Worm (Caenorhabditis elegans) whole organism, midembryonic: Measurements from ENCODE around the gene C01G12.5.

Experiments used
- T22C8.4 ChIP-seq: fragments of 200-800 bp; sonication (Bioruptor generic); IDR thresholded peaks from 2 replicates; pipeline ENCODE4 v1.3.6; 2022; ENCODE audit warnings: missing genetic modification characterization, missing compliant biosample characterization
- cog-1 ChIP-seq: sonication (generic microtip); optimal IDR thresholded peaks from 2 replicates; lab custom pipeline; 2016; ENCODE audit warnings: missing genetic modification characterization, missing compliant biosample characterization
- flt-1 ChIP-seq: fragments of 200-800 bp; sonication (Bioruptor generic); IDR thresholded peaks from 2 replicates; pipeline ENCODE4 v1.3.6; 2022; ENCODE audit warnings: missing genetic modification characterization, missing compliant biosample characterization
- klf-2 ChIP-seq: fragments of 200-800 bp; sonication (Bioruptor generic); conservative IDR thresholded peaks from 2 replicates; pipeline ENCODE4 v1.3.6; 2022; ENCODE audit warnings: missing genetic modification reagents, missing genetic modification characterization, missing compliant biosample characterization
- med-1 ChIP-seq: sonication (generic microtip); optimal IDR thresholded peaks from 2 replicates; lab custom pipeline; 2017; ENCODE audit warnings: missing genetic modification characterization, mild to moderate bottlenecking, missing compliant biosample characterization, antibody characterized with exemption, missing genetic modification reagents; ENCODE audit not compliant: insufficient read depth
- ref-1 ChIP-seq: fragments of 200-800 bp; sonication (Bioruptor generic); conservative IDR thresholded peaks from 2 replicates; pipeline ENCODE4 v1.3.6; 2022; ENCODE audit warnings: missing genetic modification reagents, missing genetic modification characterization, missing compliant biosample characterization
- tab-1 ChIP-seq: fragments of 200-800 bp; sonication (Bioruptor generic); IDR thresholded peaks from 2 replicates; pipeline ENCODE4 v1.3.6; 2022; ENCODE audit warnings: missing genetic modification characterization, missing compliant biosample characterization
- ztf-23 ChIP-seq: fragments of 200-800 bp; sonication (Bioruptor generic); IDR thresholded peaks from 2 replicates; pipeline ENCODE4 v1.3.6; 2022; ENCODE audit warnings: missing genetic modification reagents, missing genetic modification characterization, missing compliant biosample characterization
- ztf-29 ChIP-seq: fragments of 200-800 bp; sonication (Bioruptor generic); IDR thresholded peaks from 2 replicates; pipeline ENCODE4 v1.3.6; 2022; ENCODE audit warnings: missing genetic modification reagents, missing genetic modification characterization, missing compliant biosample characterization

C01G12.5 gene

ce11 chrII:14593281-14593680, 6.0 kb upstream of the C01G12.5 start, which contains the start of gene catp-4:
TSS of gene catp-4 (plus strand) at chrII:14593581.
- TF ChIP-seq ztf-23 (GFP tag; lab: Robert Waterston, UW) (no peak), ztf-29 (GFP tag; lab: Robert Waterston, UW) (no peak), flt-1 (no peak)

- TF ChIP-seq med-1 (GFP tag; lab: Kevin White, UChicago) (no peak), ref-1 (GFP tag; lab: Robert Waterston, UW) (no peak)
These were observed 5.3 kb upstream of the C01G12.5 start for ce11 chrII:14592629-14593028.

ce11 chrII:14591699-14592098, 4.4 kb upstream of the C01G12.5 start, which contains the start of gene C01G12.7:
TSS of gene C01G12.7 (minus strand) at chrII:14591893.
- no peak for TF ChIP-seq med-1 (GFP tag; lab: Kevin White, UChicago)
- TF ChIP-seq tab-1 (GFP tag; lab: Robert Waterston, UW): no peak
- no peak for TF ChIP-seq flt-1
- no peak for TF ChIP-seq T22C8.4 (GFP tag; lab: Robert Waterston, UW)
- TF ChIP-seq klf-2 (GFP tag; lab: Robert Waterston, UW): no peak

DNA sequence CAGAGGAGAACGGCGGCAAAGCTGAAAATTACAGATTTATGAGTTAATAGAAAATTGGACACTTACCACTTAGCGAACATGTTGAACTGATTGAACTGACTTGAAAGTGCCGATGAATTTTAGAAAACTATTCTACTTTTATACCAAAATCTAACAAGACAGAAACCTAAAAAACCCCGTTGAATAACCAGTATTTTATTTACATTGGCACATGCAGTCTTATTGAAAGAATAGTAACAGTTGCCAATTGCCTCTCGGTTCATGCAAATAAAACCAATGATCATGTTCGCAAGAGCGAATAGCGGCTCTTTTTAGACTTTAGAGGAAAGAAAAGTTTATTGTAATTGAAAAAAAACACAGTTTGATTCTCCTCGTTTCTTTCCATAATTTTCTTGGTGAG, 855 bp upstream of the C01G12.5 start, which contains the start of gene nspb-10:
nspb-10 (minus strand) TSS at position 101 of the 400 bp plus-strand sequence.
- TF ChIP-seq med-1 (GFP tag; lab: Kevin White, UChicago) (no peak), ref-1 (GFP tag; lab: Robert Waterston, UW) (no peak), ztf-29 (GFP tag; lab: Robert Waterston, UW) (no peak), cog-1 (tag; lab: Kevin White, UChicago) (no peak)

- TF ChIP-seq ztf-29 (GFP tag; lab: Robert Waterston, UW) (no peak), ztf-23 (GFP tag; lab: Robert Waterston, UW) (no peak), flt-1 (no peak), med-1 (GFP tag; lab: Kevin White, UChicago) (no peak), klf-2 (GFP tag; lab: Robert Waterston, UW) (no peak), ref-1 (GFP tag; lab: Robert Waterston, UW) (no peak), cog-1 (tag; lab: Kevin White, UChicago) (no peak), tab-1 (GFP tag; lab: Robert Waterston, UW) (no peak), T22C8.4 (GFP tag; lab: Robert Waterston, UW) (no peak)
These were observed 5.1 kb downstream of the C01G12.5 start, which contains the start of gene C01G12.3 for ce11 chrII:14582206-14582605. TSS of gene C01G12.3 (minus strand) at chrII:14582306.

- TF ChIP-seq T22C8.4 (GFP tag; lab: Robert Waterston, UW) (no peak), ztf-23 (GFP tag; lab: Robert Waterston, UW) (no peak), cog-1 (tag; lab: Kevin White, UChicago) (no peak), tab-1 (GFP tag; lab: Robert Waterston, UW) (no peak), ref-1 (GFP tag; lab: Robert Waterston, UW) (no peak), flt-1 (no peak), med-1 (GFP tag; lab: Kevin White, UChicago) (no peak), ztf-29 (GFP tag; lab: Robert Waterston, UW) (no peak), klf-2 (GFP tag; lab: Robert Waterston, UW) (no peak)
These were observed 6.8 kb downstream of the C01G12.5 start, which contains the start of the genes nspb-8 and nspb-9 for ce11 chrII:14580549-14580948. TSS of gene nspb-8 (minus strand) at chrII:14580649. TSS of gene nspb-9 (plus strand) at chrII:14580859.

DNA sequence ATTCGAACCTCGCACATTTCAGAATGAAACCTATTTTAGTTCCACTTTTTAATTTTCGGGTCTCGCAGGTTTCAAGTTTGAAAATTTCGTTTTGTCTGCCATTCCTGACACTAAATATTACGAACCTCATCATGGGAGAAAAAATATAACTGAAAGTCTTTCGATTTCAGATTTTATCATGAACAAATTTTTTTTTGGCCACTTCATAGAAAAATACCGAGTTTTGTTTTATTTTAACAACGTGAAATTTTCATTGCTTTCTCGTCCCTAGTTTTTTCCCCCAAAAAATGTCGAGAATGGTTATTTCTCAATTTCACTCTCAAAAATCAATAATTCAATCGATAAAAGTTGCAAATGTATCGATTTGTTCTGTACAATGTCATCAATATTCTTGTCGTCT, 8.6 kb downstream of the C01G12.5 start, which contains the start of gene C01G12.9:
C01G12.9 (plus strand) TSS at position 301 of the 400 bp plus-strand sequence.
- TF ChIP-seq klf-2 (GFP tag; lab: Robert Waterston, UW): no peak
- TF ChIP-seq ref-1 (GFP tag; lab: Robert Waterston, UW): no peak
- no peak for TF ChIP-seq ztf-23 (GFP tag; lab: Robert Waterston, UW)
- no peak for TF ChIP-seq med-1 (GFP tag; lab: Kevin White, UChicago)
- TF ChIP-seq flt-1: no peak
- no peak for TF ChIP-seq T22C8.4 (GFP tag; lab: Robert Waterston, UW)
- no peak for TF ChIP-seq cog-1 (tag; lab: Kevin White, UChicago)

DNA sequence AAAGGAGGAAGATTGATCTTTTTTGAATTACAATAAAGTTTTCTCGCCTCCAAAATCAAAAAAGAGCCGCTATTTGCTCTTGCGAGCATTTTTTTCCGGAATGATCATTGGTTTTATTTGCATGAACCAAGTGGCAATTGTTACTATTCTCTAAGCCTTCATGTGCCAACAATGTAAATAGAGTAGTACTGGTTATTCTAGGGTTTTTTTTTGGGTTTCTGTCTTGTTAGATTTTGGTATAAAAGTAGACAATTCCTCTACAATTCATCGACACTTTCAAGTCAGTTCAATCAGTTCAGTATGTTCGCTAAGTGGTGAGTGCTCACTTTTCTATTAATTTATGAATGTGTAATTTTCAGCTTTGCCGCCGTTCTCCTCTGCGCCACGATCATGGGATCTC, 9.3 kb downstream of the C01G12.5 start, which contains the start of gene nspb-7:
nspb-7 (plus strand) TSS at position 301 of the 400 bp plus-strand sequence.
- TF ChIP-seq klf-2 (GFP tag; lab: Robert Waterston, UW): no peak
- no peak for TF ChIP-seq cog-1 (tag; lab: Kevin White, UChicago)
- no peak for TF ChIP-seq ztf-29 (GFP tag; lab: Robert Waterston, UW)

ce11 chrII:14576429-14576828, 10.9 kb downstream of the C01G12.5 start, which contains the start of gene C01G12.13:
TSS of gene C01G12.13 (plus strand) at chrII:14576729.
- TF ChIP-seq flt-1 (no peak), ztf-23 (GFP tag; lab: Robert Waterston, UW) (no peak), ref-1 (GFP tag; lab: Robert Waterston, UW) (no peak), klf-2 (GFP tag; lab: Robert Waterston, UW) (no peak), tab-1 (GFP tag; lab: Robert Waterston, UW) (no peak), cog-1 (tag; lab: Kevin White, UChicago) (no peak), T22C8.4 (GFP tag; lab: Robert Waterston, UW) (no peak), med-1 (GFP tag; lab: Kevin White, UChicago) (no peak), ztf-29 (GFP tag; lab: Robert Waterston, UW) (no peak)

DNA sequence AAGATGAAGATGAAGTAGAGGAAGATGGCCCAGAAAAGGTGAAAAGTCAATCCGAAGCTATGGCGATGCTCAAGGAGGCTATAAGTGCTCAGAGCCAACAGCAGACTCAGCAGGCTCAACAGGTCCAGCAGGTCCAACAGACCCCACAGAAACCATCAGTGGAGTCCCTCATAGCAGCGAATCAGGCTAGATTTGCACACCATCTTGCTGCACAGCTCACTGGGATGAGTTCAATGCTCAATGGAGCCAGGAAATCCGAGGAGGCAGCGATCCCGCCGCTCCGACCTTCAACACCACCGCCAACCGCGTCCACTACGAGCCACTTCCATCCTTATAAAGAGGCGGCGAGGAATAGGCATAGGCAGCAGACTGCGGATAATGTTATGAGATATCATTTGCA, 12.5 kb downstream of the C01G12.5 start:
- no peak for TF ChIP-seq flt-1
